Worm (Caenorhabditis elegans) whole organism, young adult: ENCODE measurements around the gene bath-21.

Experiments used
- F10E7.11 ChIP-seq: sonication (generic microtip); optimal IDR thresholded peaks from 2 replicates; lab custom pipeline; 2017; ENCODE audit warnings: mild to moderate bottlenecking, missing genetic modification characterization, moderate library complexity, missing compliant biosample characterization
- F22D6.2 ChIP-seq: sonication (generic microtip); optimal IDR thresholded peaks from 2 replicates; lab custom pipeline; 2016; ENCODE audit warnings: mild to moderate bottlenecking, missing genetic modification characterization, missing compliant biosample characterization
- F57A8.1 ChIP-seq: fragments of 200-800 bp; sonication (Bioruptor generic); optimal IDR thresholded peaks from 2 replicates; lab custom pipeline; 2018; ENCODE audit warnings: mild to moderate bottlenecking, missing genetic modification characterization, moderate library complexity, missing compliant biosample characterization
- ZK185.1 ChIP-seq: sonication (generic microtip); optimal IDR thresholded peaks from 2 replicates; lab custom pipeline; 2016; ENCODE audit warnings: mild to moderate bottlenecking, missing genetic modification characterization, missing compliant biosample characterization; ENCODE audit not compliant: poor library complexity, severe bottlenecking
- die-1 ChIP-seq: sonication (generic microtip); optimal IDR thresholded peaks from 2 replicates; lab custom pipeline; 2016; ENCODE audit warnings: missing genotype, mild to moderate bottlenecking, missing genetic modification characterization, missing compliant biosample characterization
- dox-1 ChIP-seq: fragments of 200-800 bp; sonication (Bioruptor generic); IDR thresholded peaks from 2 replicates; pipeline ENCODE4 v1.3.6; 2022; ENCODE audit warnings: missing genetic modification reagents, missing genetic modification characterization, missing compliant biosample characterization
- him-1 ChIP-seq: sonication (generic microtip); optimal IDR thresholded peaks from 2 replicates; lab custom pipeline; 2016; ENCODE audit warnings: missing genotype, missing genetic modification reagents, missing genetic modification characterization, missing compliant biosample characterization
- hrde-1 ChIP-seq: sonication (generic microtip); optimal IDR thresholded peaks from 2 replicates; lab custom pipeline; 2016; ENCODE audit warnings: missing genetic modification characterization, mild to moderate bottlenecking, missing compliant biosample characterization, moderate library complexity, missing genotype, missing genetic modification reagents, borderline replicate concordance
- lin-35 ChIP-seq, 3 experiments: fragments of 150-350 bp in 2 of 3; sonication (generic microtip) in 1 of 3; optimal IDR thresholded peaks; 2 replicates each; lab custom pipeline; 2014 to 2018; ENCODE audit warnings: missing biosample characterization in 3 of 3, missing genetic modification characterization in 3 of 3, missing genetic modification reagents in 3 of 3
- lsy-27 ChIP-seq: sonication (generic microtip); optimal IDR thresholded peaks from 2 replicates; lab custom pipeline; 2017; ENCODE audit warnings: missing genetic modification characterization, mild to moderate bottlenecking, missing compliant biosample characterization, antibody characterized with exemption, missing genotype, borderline replicate concordance; ENCODE audit not compliant: insufficient read depth
- sdz-38 ChIP-seq: sonication (generic microtip); optimal IDR thresholded peaks from 2 replicates; lab custom pipeline; 2016; ENCODE audit warnings: missing genotype, missing genetic modification characterization, missing compliant biosample characterization
- unc-130 ChIP-seq: sonication (generic microtip); optimal IDR thresholded peaks from 2 replicates; lab custom pipeline; 2016; ENCODE audit warnings: missing genetic modification reagents, missing genetic modification characterization, missing compliant biosample characterization

DNA sequence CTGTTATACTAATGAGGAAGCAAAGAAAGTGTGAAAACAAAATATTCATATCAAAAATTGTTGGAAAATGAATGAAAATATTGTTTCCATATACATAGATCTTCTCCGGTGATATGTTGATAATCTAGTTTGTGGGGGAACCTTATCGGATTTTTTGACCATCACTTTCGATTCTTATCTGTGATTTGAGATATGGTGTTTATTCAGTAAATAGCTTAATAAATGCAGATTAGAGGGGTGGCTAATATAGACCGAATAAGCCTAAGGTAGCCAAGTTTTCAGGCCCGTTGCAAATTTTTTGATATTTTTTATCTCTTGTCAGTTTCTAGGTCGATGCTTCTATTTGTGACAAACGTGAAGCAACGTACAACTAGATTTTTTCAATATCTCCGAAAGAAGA is 45.0 kb upstream of the bath-21 start, which contains the start of gene F07E5.7:
- TF ChIP-seq hrde-1 (tag; lab: Kevin White, UChicago) (no peak), F57A8.1 (GFP tag; lab: Kevin White, UChicago) (no peak), F10E7.11 (tag; lab: Kevin White, UChicago) (no peak), ZK185.1 (tag; lab: Kevin White, UChicago) (no peak), sdz-38 (tag; lab: Kevin White, UChicago) (no peak), unc-130 (no peak), F22D6.2 (tag; lab: Kevin White, UChicago) (no peak), die-1 (tag; lab: Kevin White, UChicago) (no peak), him-1 (tag; lab: Kevin White, UChicago) (no peak), lsy-27 (tag; lab: Kevin White, UChicago) (no peak), lin-35 (GFP tag; optimal IDR thresholded peaks at IDR 0.05; lab: Kevin White, UChicago) (no peak), dox-1 (GFP tag; lab: Robert Waterston, UW) (no peak)
